Worm (Caenorhabditis elegans) whole organism, late embryonic: ENCODE data around the gene cha-1.

Source experiments
- F13H6.1 ChIP-seq: sonication (generic microtip); optimal IDR thresholded peaks from 2 replicates; lab custom pipeline; 2016; ENCODE audit warnings: missing genetic modification characterization, missing compliant biosample characterization
- K02D7.2 ChIP-seq: sonication (generic microtip); optimal IDR thresholded peaks from 2 replicates; lab custom pipeline; 2017; ENCODE audit warnings: mild to moderate bottlenecking, missing genetic modification characterization, missing compliant biosample characterization
- ama-1 ChIP-seq: fragments of 150-350 bp; optimal IDR thresholded peaks from 2 replicates; lab custom pipeline; 2014
- ceh-45 ChIP-seq: fragments of 200-800 bp; sonication (Bioruptor generic); IDR thresholded peaks from 2 replicates; pipeline ENCODE4 v1.3.6; 2022; ENCODE audit warnings: missing genetic modification reagents, missing genetic modification characterization, missing compliant biosample characterization
- eyg-1 ChIP-seq: sonication (generic microtip); optimal IDR thresholded peaks from 2 replicates; lab custom pipeline; 2016; ENCODE audit warnings: missing genotype, missing genetic modification characterization, missing compliant biosample characterization
- fkh-10 ChIP-seq: fragments of 150-350 bp; optimal IDR thresholded peaks from 2 replicates; lab custom pipeline; 2014; ENCODE audit warnings: missing biosample characterization, missing genetic modification reagents, missing genetic modification characterization
- nhr-11 ChIP-seq: fragments of 150-350 bp; optimal IDR thresholded peaks from 2 replicates; lab custom pipeline; 2014; ENCODE audit warnings: missing biosample characterization, missing genetic modification characterization
- pag-3 ChIP-seq: sonication (generic microtip); optimal IDR thresholded peaks from 2 replicates; lab custom pipeline; 2016; ENCODE audit warnings: missing compliant biosample characterization, missing genetic modification characterization, borderline replicate concordance
- pax-1 ChIP-seq: fragments of 150-350 bp; optimal IDR thresholded peaks from 2 replicates; lab custom pipeline; 2014; ENCODE audit warnings: missing biosample characterization, missing genetic modification characterization
- rnt-1 ChIP-seq: sonication (generic microtip); optimal IDR thresholded peaks from 2 replicates; lab custom pipeline; 2016; ENCODE audit warnings: missing genetic modification characterization, missing compliant biosample characterization
- unc-3 ChIP-seq, 2 experiments: fragments of 200-800 bp in 1 of 2; sonication (Bioruptor generic) in 1 of 2; sonication (generic microtip) in 1 of 2; conservative IDR thresholded peaks in 1 of 2; optimal IDR thresholded peaks in 1 of 2; 2 replicates each; pipeline versions ENCODE4 v1.3.6 to Lab custom; 2016 to 2022; ENCODE audit warnings: missing compliant biosample characterization in 2 of 2, missing genetic modification characterization in 2 of 2, missing genetic modification reagents in 1 of 2
- unc-86 ChIP-seq: sonication (generic microtip); optimal IDR thresholded peaks from 2 replicates; lab custom pipeline; 2016; ENCODE audit warnings: missing genetic modification characterization, missing compliant biosample characterization

- no peak for TF ChIP-seq ceh-45
- no peak for TF ChIP-seq eyg-1
- TF ChIP-seq nhr-11 (tag; lab: Kevin White, UChicago): no peak
- no peak for TF ChIP-seq rnt-1 (tag; lab: Kevin White, UChicago)
- TF ChIP-seq fkh-10: no peak
- TF ChIP-seq ama-1 (lab: Kevin White, UChicago): no peak
- TF ChIP-seq pag-3: no peak
- TF ChIP-seq pax-1 (tag; lab: Kevin White, UChicago): no peak
- no peak for TF ChIP-seq K02D7.2 (tag; lab: Kevin White, UChicago)
- no peak for TF ChIP-seq unc-3 (GFP tag; conservative IDR thresholded peaks at IDR 0.05; lab: Robert Waterston, UW)
- TF ChIP-seq unc-3 (tag; optimal IDR thresholded peaks at IDR 0.05; lab: Kevin White, UChicago): no peak
- no peak for TF ChIP-seq F13H6.1 (tag; lab: Kevin White, UChicago)
- no peak for TF ChIP-seq unc-86
These were observed 1.9 kb upstream of the cha-1 start for ce11 chrIV:3626447-3626846.
